Worm (Caenorhabditis elegans) whole organism, early embryonic: ENCODE data around the gene prp-21.

Experiments
- F13C5.2 ChIP-seq: sonication (generic microtip); optimal IDR thresholded peaks from 2 replicates; lab custom pipeline; 2017; ENCODE audit warnings: mild to moderate bottlenecking, missing genetic modification characterization, inconsistent platforms, missing compliant biosample characterization
- ama-1 ChIP-seq: fragments of 150-350 bp; optimal IDR thresholded peaks from 2 replicates; lab custom pipeline; 2014
- ceh-13 ChIP-seq: fragments of 200-800 bp; sonication (Bioruptor generic); optimal IDR thresholded peaks from 2 replicates; lab custom pipeline; 2018; ENCODE audit warnings: mild to moderate bottlenecking, missing genetic modification characterization, missing compliant biosample characterization
- flt-1 ChIP-seq: fragments of 200-800 bp; sonication (Bioruptor generic); IDR thresholded peaks from 2 replicates; pipeline ENCODE4 v1.3.6; 2022; ENCODE audit warnings: missing genetic modification characterization, missing compliant biosample characterization
- tbx-37 ChIP-seq: fragments of 200-800 bp; sonication (Bioruptor generic); conservative IDR thresholded peaks from 2 replicates; pipeline ENCODE4 v1.3.6; 2022; ENCODE audit warnings: missing genetic modification reagents, missing genetic modification characterization, missing compliant biosample characterization

- TF ChIP-seq ama-1 (no peak), F13C5.2 (no peak), ceh-13 (no peak), tbx-37 (GFP tag; lab: Robert Waterston, UW) (no peak), flt-1 (GFP tag; lab: Robert Waterston, UW) (no peak)
These were observed 23.9 kb downstream of the prp-21 start for ce11 chrII:508603-509002.
